ENCODE assay signal across 2 fruit fly cellular contexts in genomic region chr3R:26507838-26508237, dm6.
TF ChIP-seq lines count a peak whose summit lies in the region.

No protein-coding gene starts in this region.

TF ChIP-seq in whole organism, prepupa, 60 proteins besides CTCF, POLR2A, EP300 and RAD21 (continued from another document):
- TF ChIP-seq Sox102F (GFP tag; optimal IDR thresholded peaks at IDR 0.05; lab: Kevin White, UChicago) (peak; percentile 76), dsx (GFP tag; optimal IDR thresholded peaks at IDR 0.05; lab: Kevin White, UChicago; ENCODE audit: poor library complexity, severe bottlenecking) (peak; percentile 79), CG10669 (GFP tag; optimal IDR thresholded peaks at IDR 0.05; lab: Kevin White, UChicago) (peak; percentile 62), CG6808 (GFP tag; optimal IDR thresholded peaks at IDR 0.05; lab: Kevin White, UChicago) (peak; percentile 48), Ets21C (GFP tag; optimal IDR thresholded peaks at IDR 0.05; lab: Kevin White, UChicago) (peak; percentile 49), Lpt (GFP tag; optimal IDR thresholded peaks at IDR 0.05; lab: Kevin White, UChicago) (peak; percentile 20), OdsH (GFP tag; optimal IDR thresholded peaks at IDR 0.05; lab: Kevin White, UChicago) (peak; percentile 57), CG3032 (tag; optimal IDR thresholded peaks at IDR 0.05; lab: Kevin White, UChicago) (peak; percentile 56), Ets96B (tag; optimal IDR thresholded peaks at IDR 0.05; lab: Kevin White, UChicago) (peak; percentile 72), CG8319 (GFP tag; optimal IDR thresholded peaks at IDR 0.05; lab: Kevin White, UChicago) (no peak), dac (GFP tag; optimal IDR thresholded peaks at IDR 0.05; lab: Kevin White, UChicago) (no peak), CG4318 (GFP tag; optimal IDR thresholded peaks at IDR 0.05; lab: Kevin White, UChicago) (peak; percentile 36), esn (GFP tag; optimal IDR thresholded peaks at IDR 0.05; lab: Kevin White, UChicago) (peak; percentile 79), Eip93F (GFP tag; optimal IDR thresholded peaks at IDR 0.05; lab: Kevin White, UChicago) (no peak), Eip75B (GFP tag; optimal IDR thresholded peaks at IDR 0.05; lab: Kevin White, UChicago) (peak; percentile 62), Sox15 (GFP tag; optimal IDR thresholded peaks at IDR 0.05; lab: Kevin White, UChicago) (peak; percentile 0), Hr4 (GFP tag; optimal IDR thresholded peaks at IDR 0.05; lab: Kevin White, UChicago) (peak; percentile 31), ss (GFP tag; optimal IDR thresholded peaks at IDR 0.05; lab: Kevin White, UChicago) (peak; percentile 63 to 67), CG15336 (GFP tag; IDR thresholded peaks at IDR 0.05; lab: Robert Waterston, UW) (peak; percentile 51), fd59A (GFP tag; optimal IDR thresholded peaks at IDR 0.05; lab: Kevin White, UChicago) (peak; percentile 51), Sox14 (GFP tag; optimal IDR thresholded peaks at IDR 0.05; lab: Kevin White, UChicago) (peak; percentile 71), CG8119 (GFP tag; IDR thresholded peaks at IDR 0.05; lab: Robert Waterston, UW) (peak; percentile 37; the same call in 1 of the 3 replicates), fkh (GFP tag; optimal IDR thresholded peaks at IDR 0.05; lab: Kevin White, UChicago) (no peak), CG11294 (GFP tag; IDR thresholded peaks at IDR 0.05; lab: Robert Waterston, UW) (no peak), Eip78C (GFP tag; lab: Kevin White, UChicago) (peak; percentile 92), lz (GFP tag; optimal IDR thresholded peaks at IDR 0.05; lab: Kevin White, UChicago) (peak; percentile 65), vri (GFP tag; optimal IDR thresholded peaks at IDR 0.05; lab: Kevin White, UChicago) (peak; percentile 77), CG1621 (tag; optimal IDR thresholded peaks at IDR 0.05; lab: Kevin White, UChicago) (peak; percentile 59), CG34406 (GFP tag; optimal IDR thresholded peaks at IDR 0.05; lab: Kevin White, UChicago) (peak; percentile 38), svp (GFP tag; lab: Kevin White, UChicago) (peak; percentile 88), CG7368 (GFP tag; optimal IDR thresholded peaks at IDR 0.05; lab: Kevin White, UChicago) (peak; percentile 32), CG11902 (GFP tag; optimal IDR thresholded peaks at IDR 0.05; lab: Kevin White, UChicago) (peak; percentile 37), fd85E (GFP tag; optimal IDR thresholded peaks at IDR 0.05; lab: Kevin White, UChicago) (no peak), spab (GFP tag; optimal IDR thresholded peaks at IDR 0.05; lab: Kevin White, UChicago) (peak; percentile 40), salr (GFP tag; optimal IDR thresholded peaks at IDR 0.05; lab: Kevin White, UChicago) (peak; percentile 37 to 52)

TF ChIP-seq in whole organism, wandering third instar larva, 38 proteins besides CTCF, POLR2A, EP300 and RAD21 (continued from another document):
- TF ChIP-seq br (GFP tag; optimal IDR thresholded peaks at IDR 0.05; lab: Kevin White, UChicago) = peak; percentile 81
- TF ChIP-seq h (GFP tag; optimal IDR thresholded peaks at IDR 0.05; lab: Kevin White, UChicago) = peak; percentile 85
- no peak for TF ChIP-seq Hr83 (GFP tag; optimal IDR thresholded peaks at IDR 0.05; lab: Kevin White, UChicago; ENCODE audit: poor library complexity, severe bottlenecking)
- no peak for TF ChIP-seq Jra (GFP tag; optimal IDR thresholded peaks at IDR 0.05; lab: Kevin White, UChicago)
